Fruit fly (Drosophila melanogaster) whole organism, prepupa: ENCODE data around the gene CG42597.

Source experiments
- CG11294 ChIP-seq: fragments of 200-800 bp; sonication (Bioruptor generic); IDR thresholded peaks from 2 replicates; pipeline ENCODE4 v1.3.6; 2022; ENCODE audit warnings: missing biosample characterization, missing genetic modification characterization
- CG1621 ChIP-seq: fragments of 200-800 bp; sonication (Bioruptor generic); optimal IDR thresholded peaks from 3 replicates; lab custom pipeline; 2018; ENCODE audit warnings: missing biosample characterization, mild to moderate bottlenecking, missing genetic modification characterization
- CG16779 ChIP-seq: fragments of 200-800 bp; sonication (Bioruptor generic); optimal IDR thresholded peaks from 3 replicates; lab custom pipeline; 2017; ENCODE audit warnings: missing biosample characterization, mild to moderate bottlenecking, missing genetic modification characterization
- CG34406 ChIP-seq: fragments of 200-800 bp; sonication (Bioruptor generic); optimal IDR thresholded peaks from 3 replicates; lab custom pipeline; 2016; ENCODE audit warnings: missing biosample characterization, missing genetic modification characterization
- CG3919 ChIP-seq: fragments of 200-800 bp; sonication (Bioruptor generic); optimal IDR thresholded peaks from 3 replicates; lab custom pipeline; 2016; ENCODE audit warnings: missing biosample characterization, missing genetic modification characterization
- CG6854 ChIP-seq: fragments of 200-800 bp; sonication (Bioruptor generic); optimal IDR thresholded peaks from 2 replicates; lab custom pipeline; 2017; ENCODE audit warnings: missing biosample characterization, mild to moderate bottlenecking, missing genetic modification characterization
- CG8119 ChIP-seq: fragments of 200-800 bp; sonication (Bioruptor generic); IDR thresholded peaks from 3 replicates; pipeline ENCODE4 v1.3.6; 2022; ENCODE audit warnings: missing biosample characterization, missing genetic modification characterization
- Eip75B ChIP-seq: fragments of 200-800 bp; sonication (Bioruptor generic); optimal IDR thresholded peaks from 3 replicates; lab custom pipeline; 2016; ENCODE audit warnings: missing biosample characterization, missing genetic modification characterization
- Eip78C ChIP-seq: fragments of 200-800 bp; sonication (Bioruptor generic); peaks from one replicate; lab custom pipeline; 2016; ENCODE audit warnings: missing biosample characterization, missing genetic modification characterization
- Sox102F ChIP-seq: fragments of 200-800 bp; sonication (Bioruptor generic); optimal IDR thresholded peaks from 2 replicates; lab custom pipeline; 2016; ENCODE audit warnings: missing biosample characterization, mild to moderate bottlenecking, missing genetic modification characterization
- cyc ChIP-seq: fragments of 200-800 bp; sonication (Bioruptor generic); optimal IDR thresholded peaks from 3 replicates; lab custom pipeline; 2016; ENCODE audit warnings: missing biosample characterization, missing genetic modification characterization
- fd85E ChIP-seq: fragments of 200-800 bp; sonication (Bioruptor generic); optimal IDR thresholded peaks from 3 replicates; lab custom pipeline; 2016; ENCODE audit warnings: missing biosample characterization, missing genetic modification characterization
- fkh ChIP-seq: fragments of 200-800 bp; sonication (Bioruptor generic); optimal IDR thresholded peaks from 3 replicates; lab custom pipeline; 2017; ENCODE audit warnings: missing biosample characterization, mild to moderate bottlenecking, missing genetic modification characterization, moderate library complexity
- svp ChIP-seq: fragments of 200-800 bp; sonication (Bioruptor generic); peaks from one replicate; lab custom pipeline; 2016; ENCODE audit warnings: missing biosample characterization, missing genetic modification characterization

DNA sequence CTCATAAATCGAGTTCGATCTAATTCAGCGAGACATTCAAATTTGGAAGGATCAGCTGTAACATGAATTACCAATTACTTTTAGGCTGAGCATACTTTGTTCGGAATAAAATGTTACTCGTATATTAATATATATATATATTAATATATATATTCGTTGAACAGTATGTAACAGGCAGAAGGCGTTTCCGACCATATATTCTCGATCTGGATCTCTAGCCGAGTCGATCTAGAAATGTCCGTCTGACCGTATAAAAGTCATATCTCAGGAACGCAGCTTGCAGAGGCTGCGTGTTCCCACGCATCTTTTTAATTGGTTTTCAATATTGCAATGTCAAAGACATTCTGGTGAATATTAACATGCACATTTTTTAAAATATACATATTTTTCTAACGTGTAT is 39.2 kb upstream of the CG42597 start, which contains the start of gene tplus3b:
- TF ChIP-seq fkh (GFP tag; lab: Kevin White, UChicago) (no peak), fd85E (GFP tag; lab: Kevin White, UChicago) (no peak), CG3919 (GFP tag; lab: Kevin White, UChicago) (no peak), cyc (GFP tag; lab: Kevin White, UChicago) (no peak), CG1621 (tag; lab: Kevin White, UChicago) (no peak), Eip78C (GFP tag; lab: Kevin White, UChicago) (no peak), Sox102F (GFP tag; lab: Kevin White, UChicago) (no peak), CG34406 (GFP tag; lab: Kevin White, UChicago) (no peak), Eip75B (GFP tag; lab: Kevin White, UChicago) (no peak), CG11294 (GFP tag; lab: Robert Waterston, UW) (no peak), CG16779 (tag; lab: Kevin White, UChicago) (no peak), CG6854 (GFP tag; lab: Kevin White, UChicago) (no peak), CG8119 (GFP tag; lab: Robert Waterston, UW) (no peak), svp (no peak)
